Fruit fly (Drosophila melanogaster) whole organism, adult: ENCODE results near the gene PGAP2.

Source experiments
- CG11617 ChIP-seq: fragments of 200-800 bp; sonication (Bioruptor generic); optimal IDR thresholded peaks from 2 replicates; lab custom pipeline; 2017; ENCODE audit warnings: mild to moderate bottlenecking, missing biosample characterization, missing genetic modification reagents, missing genetic modification characterization
- CG12768 ChIP-seq: fragments of 200-800 bp; sonication (Bioruptor generic); optimal IDR thresholded peaks from 2 replicates; lab custom pipeline; 2017; ENCODE audit warnings: missing biosample characterization, missing genetic modification characterization, mild to moderate bottlenecking, moderate library complexity, missing genetic modification reagents
- CG14711 ChIP-seq: fragments of 200-800 bp; sonication (Bioruptor generic); optimal IDR thresholded peaks from 2 replicates; lab custom pipeline; 2018; ENCODE audit warnings: missing biosample characterization, mild to moderate bottlenecking, missing genetic modification characterization, moderate library complexity
- CG1620 ChIP-seq: fragments of 200-800 bp; sonication (Bioruptor generic); optimal IDR thresholded peaks from 2 replicates; lab custom pipeline; 2016; ENCODE audit warnings: missing biosample characterization, missing genetic modification characterization
- CG33017 ChIP-seq: fragments of 200-800 bp; sonication (Bioruptor generic); optimal IDR thresholded peaks from 2 replicates; lab custom pipeline; 2018; ENCODE audit warnings: missing biosample characterization, mild to moderate bottlenecking, missing genetic modification characterization, moderate library complexity
- CG5204 ChIP-seq: fragments of 200-800 bp; sonication (Bioruptor generic); optimal IDR thresholded peaks from 2 replicates; lab custom pipeline; 2016; ENCODE audit warnings: missing biosample characterization, missing genetic modification characterization
- CG7045 ChIP-seq: fragments of 200-800 bp; sonication (Bioruptor generic); optimal IDR thresholded peaks from 2 replicates; lab custom pipeline; 2017; ENCODE audit warnings: missing biosample characterization, mild to moderate bottlenecking, missing genetic modification characterization
- CG7101 ChIP-seq: fragments of 200-800 bp; sonication (Bioruptor generic); optimal IDR thresholded peaks from 2 replicates; lab custom pipeline; 2018; ENCODE audit warnings: missing biosample characterization, mild to moderate bottlenecking, missing genetic modification characterization, moderate library complexity
- Clk ChIP-seq: fragments of 200-800 bp; sonication (Bioruptor generic); optimal IDR thresholded peaks from 2 replicates; lab custom pipeline; 2017; ENCODE audit warnings: missing biosample characterization, missing genetic modification characterization
- Crg-1 ChIP-seq: fragments of 200-800 bp; sonication (Bioruptor generic); optimal IDR thresholded peaks from 2 replicates; lab custom pipeline; 2016; ENCODE audit warnings: missing biosample characterization, missing genetic modification characterization
- Hr96 ChIP-seq: fragments of 200-800 bp; sonication (Bioruptor generic); optimal IDR thresholded peaks from 2 replicates; lab custom pipeline; 2016; ENCODE audit warnings: missing biosample characterization, missing genetic modification characterization
- Mnt ChIP-seq: fragments of 200-800 bp; sonication (Bioruptor generic); optimal IDR thresholded peaks from 2 replicates; lab custom pipeline; 2016; ENCODE audit warnings: missing biosample characterization, mild to moderate bottlenecking, missing genetic modification characterization
- bab1 ChIP-seq: fragments of 200-800 bp; sonication (Bioruptor generic); optimal IDR thresholded peaks from 3 replicates; lab custom pipeline; 2019; ENCODE audit warnings: missing biosample characterization, mild to moderate bottlenecking, missing genetic modification characterization, moderate library complexity
- cic ChIP-seq: fragments of 200-800 bp; sonication (Bioruptor generic); optimal IDR thresholded peaks from 2 replicates; lab custom pipeline; 2017; ENCODE audit warnings: missing biosample characterization, mild to moderate bottlenecking, missing genetic modification characterization, moderate library complexity
- cnc ChIP-seq, 2 experiments: fragments of >200 bp; optimal IDR thresholded peaks; 2 replicates each; lab custom pipeline; 2017
- kay ChIP-seq: fragments of 200-800 bp; sonication (Bioruptor generic); peaks from one replicate; lab custom pipeline; 2016; ENCODE audit warnings: missing biosample characterization, missing genetic modification characterization, borderline replicate concordance
- ovo ChIP-seq: fragments of 200-800 bp; sonication (Bioruptor generic); optimal IDR thresholded peaks from 2 replicates; lab custom pipeline; 2016; ENCODE audit warnings: missing biosample characterization, missing genetic modification characterization
- pad ChIP-seq: fragments of 200-800 bp; sonication (Bioruptor generic); optimal IDR thresholded peaks from 3 replicates; lab custom pipeline; 2017; ENCODE audit warnings: missing biosample characterization, missing genetic modification characterization, mild to moderate bottlenecking, moderate library complexity, missing genetic modification reagents
- tj ChIP-seq: fragments of 200-800 bp; sonication (Bioruptor generic); optimal IDR thresholded peaks from 3 replicates; lab custom pipeline; 2017; ENCODE audit warnings: missing biosample characterization, mild to moderate bottlenecking, missing genetic modification characterization, moderate library complexity
- toe ChIP-seq: fragments of 200-800 bp; sonication (Bioruptor generic); optimal IDR thresholded peaks from 2 replicates; lab custom pipeline; 2016; ENCODE audit warnings: missing biosample characterization, missing genetic modification characterization

PGAP2 gene

DNA sequence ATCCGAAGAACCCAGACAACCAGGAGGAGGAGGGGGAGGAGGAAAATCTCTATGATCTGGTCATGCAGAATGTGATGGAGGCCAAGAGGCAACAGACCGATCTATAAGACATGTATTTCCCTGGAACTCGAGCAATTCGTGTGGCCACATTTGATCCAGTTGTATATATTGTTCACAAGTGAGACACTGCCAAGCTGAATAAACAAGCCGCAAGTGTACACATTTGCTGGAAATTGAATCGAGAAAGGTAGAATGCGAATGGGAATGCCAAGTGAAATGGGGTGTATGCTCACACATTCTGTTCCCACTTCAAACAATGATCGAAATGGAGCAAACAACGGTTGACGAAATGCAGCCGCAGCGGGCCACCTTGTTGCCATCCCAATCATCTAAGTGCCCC, 36.7 kb upstream of the PGAP2 start:
- TF ChIP-seq CG7101 (tag; lab: Kevin White, UChicago) (peak; percentile 18), Crg-1 (peak; percentile 58), CG33017 (tag; lab: Kevin White, UChicago) (no peak), CG1620 (GFP tag; lab: Kevin White, UChicago) (no peak), cic (GFP tag; lab: Kevin White, UChicago) (peak; percentile 13)

DNA sequence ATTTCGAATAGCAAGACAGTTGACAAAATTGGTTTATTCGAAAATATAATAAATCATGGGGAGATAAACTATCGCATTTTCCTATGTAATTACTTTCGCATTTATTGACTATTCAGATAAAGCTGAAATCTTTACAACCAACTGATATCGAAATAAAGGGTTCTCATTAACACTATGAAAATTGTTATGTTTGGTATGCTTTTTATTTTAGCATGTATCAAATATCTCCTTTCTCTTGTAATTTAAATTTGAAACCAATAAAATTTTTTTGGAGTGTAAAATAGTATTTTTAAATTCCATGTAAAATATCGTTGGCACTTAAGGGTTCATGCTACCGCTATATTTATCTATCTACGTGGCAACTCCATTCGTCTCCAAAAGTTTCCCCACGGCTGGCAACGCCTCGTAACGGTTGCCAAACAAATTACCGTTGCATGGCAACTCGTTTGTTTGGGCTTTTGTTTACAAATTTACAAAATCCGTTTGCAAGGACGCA, 35.8 kb upstream of the PGAP2 start, which contains the start of gene CG13949:
Gene CG13949 (plus strand): TSS at position 286 of the 496 bp plus-strand sequence.
- no peak for TF ChIP-seq tj (GFP tag; lab: Kevin White, UChicago)
- TF ChIP-seq CG1620 (GFP tag; lab: Kevin White, UChicago): peak; percentile 9
- peak; percentile 42 for TF ChIP-seq toe (GFP tag; lab: Kevin White, UChicago)
- peak; percentile 71 for TF ChIP-seq ovo (GFP tag; lab: Kevin White, UChicago)
- no peak for TF ChIP-seq Clk (GFP tag; lab: Kevin White, UChicago)
- no peak for TF ChIP-seq kay (GFP tag; lab: Kevin White, UChicago)
- TF ChIP-seq CG7045 (GFP tag; lab: Kevin White, UChicago): no peak
- no peak for TF ChIP-seq cnc (optimal IDR thresholded peaks at IDR 0.05; lab: Kevin White, UChicago)
- peak; percentile 55 for TF ChIP-seq Crg-1
- no peak for TF ChIP-seq CG5204 (GFP tag; lab: Kevin White, UChicago)
- no peak for TF ChIP-seq Mnt (GFP tag; lab: Kevin White, UChicago)
- TF ChIP-seq CG14711 (tag; lab: Kevin White, UChicago): peak; percentile 31
- peak; percentile 21 for TF ChIP-seq bab1 (GFP tag; lab: Kevin White, UChicago)
- TF ChIP-seq CG7101 (tag; lab: Kevin White, UChicago): peak; percentile 64
- TF ChIP-seq cic (GFP tag; lab: Kevin White, UChicago): no peak
- peak; percentile 21 for TF ChIP-seq Hr96 (GFP tag; lab: Kevin White, UChicago)
- no peak for TF ChIP-seq CG11617 (GFP tag; lab: Kevin White, UChicago)
- peak; percentile 10 for TF ChIP-seq pad (GFP tag; lab: Kevin White, UChicago)
- no peak for TF ChIP-seq CG12768 (GFP tag; lab: Kevin White, UChicago)
- TF ChIP-seq CG33017 (tag; lab: Kevin White, UChicago): peak; percentile 51

DNA sequence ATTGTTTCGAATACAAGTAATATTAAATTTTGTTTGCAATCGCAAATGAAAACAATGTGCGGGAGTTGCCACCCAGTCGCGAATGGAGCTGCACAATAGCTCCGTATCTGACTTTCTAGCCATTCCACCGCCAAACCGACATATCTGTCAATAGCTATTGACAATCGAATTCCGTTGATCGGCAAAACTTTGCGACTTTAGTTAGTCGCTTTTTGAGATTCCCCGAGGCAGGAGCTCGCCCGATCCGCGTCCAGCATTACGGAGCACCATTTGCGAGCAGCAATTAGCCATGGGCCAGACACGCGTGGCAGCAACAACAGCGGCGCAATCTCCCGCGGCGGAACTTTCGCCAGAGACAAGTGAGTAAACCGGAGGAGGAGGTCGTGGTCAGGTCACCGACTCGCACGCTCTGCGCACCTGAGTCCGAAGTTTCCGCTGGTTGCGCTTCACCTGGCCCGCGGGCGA, 33.4 kb upstream of the PGAP2 start, which contains the start of the genes CG4291 and kraken:
Gene CG4291 (minus strand): TSS at position 84 of the 465 bp plus-strand sequence.
Gene kraken (plus strand): TSS at position 122 of the 465 bp plus-strand sequence.
- TF ChIP-seq Hr96 (GFP tag; lab: Kevin White, UChicago) (peak; percentile 25), kay (GFP tag; lab: Kevin White, UChicago) (no peak), cnc (optimal IDR thresholded peaks at IDR 0.05; lab: Kevin White, UChicago) (no peak), CG14711 (tag; lab: Kevin White, UChicago) (peak; percentile 28), tj (GFP tag; lab: Kevin White, UChicago) (peak; percentile 46), Crg-1 (peak; percentile 39), CG1620 (GFP tag; lab: Kevin White, UChicago) (peak; percentile 66), CG7101 (tag; lab: Kevin White, UChicago) (peak; percentile 63), CG5204 (GFP tag; lab: Kevin White, UChicago) (no peak), pad (GFP tag; lab: Kevin White, UChicago) (peak; percentile 39), CG12768 (GFP tag; lab: Kevin White, UChicago) (peak; percentile 87), toe (GFP tag; lab: Kevin White, UChicago) (peak; percentile 74), cic (GFP tag; lab: Kevin White, UChicago) (peak; percentile 53), CG7045 (GFP tag; lab: Kevin White, UChicago) (peak; percentile 45), CG33017 (tag; lab: Kevin White, UChicago) (peak; percentile 44), Mnt (GFP tag; lab: Kevin White, UChicago) (peak; percentile 91), CG11617 (GFP tag; lab: Kevin White, UChicago) (peak; percentile 51), Clk (GFP tag; lab: Kevin White, UChicago) (no peak), ovo (GFP tag; lab: Kevin White, UChicago) (peak; percentile 48), bab1 (GFP tag; lab: Kevin White, UChicago) (peak; percentile 72)

DNA sequence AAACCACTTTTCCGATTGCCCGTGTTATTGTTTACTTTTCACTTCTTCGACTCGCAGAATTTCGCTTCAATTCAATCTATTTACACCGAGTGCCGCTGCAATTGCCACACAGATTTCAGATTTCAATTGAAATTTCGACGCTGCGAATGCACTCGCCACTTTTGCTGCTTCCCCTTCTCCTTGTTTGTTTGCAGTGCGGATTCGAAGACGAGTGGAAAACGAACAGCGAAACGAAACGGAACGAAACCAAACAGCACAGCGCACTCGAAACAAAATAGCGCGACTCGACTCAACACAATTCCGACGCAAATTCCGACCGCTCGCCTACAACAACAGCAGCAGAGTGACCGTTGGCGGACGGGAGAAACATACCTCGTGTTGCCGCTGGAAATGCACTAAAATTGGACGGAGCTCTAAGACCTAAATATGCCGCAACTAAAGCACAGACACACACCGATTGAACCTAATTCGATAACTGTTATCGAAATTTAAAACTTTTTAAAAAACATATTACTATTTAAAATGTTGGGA, 31.5 kb upstream of the PGAP2 start, which contains the start of gene drongo:
Gene drongo (minus strand): TSS at position 345 of the 531 bp plus-strand sequence.
- TF ChIP-seq pad (GFP tag; lab: Kevin White, UChicago): no peak
- no peak for TF ChIP-seq Crg-1
- peak; percentile 75 for TF ChIP-seq Mnt (GFP tag; lab: Kevin White, UChicago)
- TF ChIP-seq CG11617 (GFP tag; lab: Kevin White, UChicago): peak; percentile 14
- TF ChIP-seq Clk (GFP tag; lab: Kevin White, UChicago): no peak
- TF ChIP-seq CG1620 (GFP tag; lab: Kevin White, UChicago): peak; percentile 55
- no peak for TF ChIP-seq ovo (GFP tag; lab: Kevin White, UChicago)
- peak; percentile 2 for TF ChIP-seq CG7045 (GFP tag; lab: Kevin White, UChicago)
- peak; percentile 26 for TF ChIP-seq CG33017 (tag; lab: Kevin White, UChicago)
- TF ChIP-seq cnc (optimal IDR thresholded peaks at IDR 0.05; lab: Kevin White, UChicago): no peak
- TF ChIP-seq CG5204 (GFP tag; lab: Kevin White, UChicago): no peak
- TF ChIP-seq CG7101 (tag; lab: Kevin White, UChicago): peak; percentile 62
- TF ChIP-seq toe (GFP tag; lab: Kevin White, UChicago): no peak
- peak; percentile 16 for TF ChIP-seq Hr96 (GFP tag; lab: Kevin White, UChicago)
- TF ChIP-seq bab1 (GFP tag; lab: Kevin White, UChicago): peak; percentile 66
- peak; percentile 27 for TF ChIP-seq cic (GFP tag; lab: Kevin White, UChicago)
- peak; percentile 60 for TF ChIP-seq tj (GFP tag; lab: Kevin White, UChicago)
- peak; percentile 23 for TF ChIP-seq CG12768 (GFP tag; lab: Kevin White, UChicago)
- no peak for TF ChIP-seq kay (GFP tag; lab: Kevin White, UChicago)
- TF ChIP-seq CG14711 (tag; lab: Kevin White, UChicago): peak; percentile 60
